Worm (Caenorhabditis elegans): Measurements from ENCODE around the gene pes-1.
A peak's percentile ranks its signal among the peaks of the same experiment; 100 is the strongest.

The pes-1 gene

DNA sequence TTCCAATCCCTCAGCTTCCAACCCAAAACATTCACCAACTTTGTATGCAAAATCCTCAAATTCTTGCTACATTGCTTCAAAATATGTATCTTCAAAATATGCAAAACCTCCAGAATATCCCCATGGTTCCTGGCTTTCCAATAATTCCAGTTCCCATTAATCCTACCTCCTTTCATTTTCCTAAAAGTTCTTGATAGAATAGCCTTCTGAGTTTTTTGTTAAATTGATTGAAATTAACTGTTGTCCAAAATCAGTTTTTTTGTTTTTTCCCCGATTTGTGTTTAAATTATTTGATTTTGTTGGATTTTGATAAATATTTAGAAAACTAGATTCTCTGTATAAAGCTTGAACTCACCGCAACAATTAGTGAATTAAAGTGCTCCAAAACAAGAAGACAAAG is 2.6 kb downstream of the pes-1 start:
- no peak for TF ChIP-seq tbx-9 (tag; optimal IDR thresholded peaks at IDR 0.05; ENCODE audit: borderline replicate concordance)
- TF ChIP-seq let-607 (tag; optimal IDR thresholded peaks at IDR 0.05): no peak
- TF ChIP-seq mxl-1 (tag; optimal IDR thresholded peaks at IDR 0.05): no peak
- TF ChIP-seq lin-54 (GFP tag; optimal IDR thresholded peaks at IDR 0.05): no peak
- no peak for TF ChIP-seq F23B12.7 (tag; optimal IDR thresholded peaks at IDR 0.05; ENCODE audit: insufficient read depth)
- TF ChIP-seq dpff-1 (tag; optimal IDR thresholded peaks at IDR 0.05): no peak
- TF ChIP-seq F39B2.1 (GFP tag; IDR thresholded peaks at IDR 0.05): no peak
- no peak for TF ChIP-seq unc-130 (GFP tag; optimal IDR thresholded peaks at IDR 0.05)
- TF ChIP-seq lin-35 (GFP tag; optimal IDR thresholded peaks at IDR 0.05): no peak
- TF ChIP-seq lsy-27 (tag; optimal IDR thresholded peaks at IDR 0.05; ENCODE audit: borderline replicate concordance, insufficient read depth): no peak
- no peak for TF ChIP-seq mel-28 (tag; optimal IDR thresholded peaks at IDR 0.05; ENCODE audit: borderline replicate concordance)
- TF ChIP-seq fkh-3 (tag; optimal IDR thresholded peaks at IDR 0.05): no peak
- no peak for TF ChIP-seq T26A5.8 (tag; optimal IDR thresholded peaks at IDR 0.05)
- TF ChIP-seq ccch-3 (GFP tag; optimal IDR thresholded peaks at IDR 0.05): no peak
- TF ChIP-seq ztf-6 (GFP tag; IDR thresholded peaks at IDR 0.05): no peak

DNA sequence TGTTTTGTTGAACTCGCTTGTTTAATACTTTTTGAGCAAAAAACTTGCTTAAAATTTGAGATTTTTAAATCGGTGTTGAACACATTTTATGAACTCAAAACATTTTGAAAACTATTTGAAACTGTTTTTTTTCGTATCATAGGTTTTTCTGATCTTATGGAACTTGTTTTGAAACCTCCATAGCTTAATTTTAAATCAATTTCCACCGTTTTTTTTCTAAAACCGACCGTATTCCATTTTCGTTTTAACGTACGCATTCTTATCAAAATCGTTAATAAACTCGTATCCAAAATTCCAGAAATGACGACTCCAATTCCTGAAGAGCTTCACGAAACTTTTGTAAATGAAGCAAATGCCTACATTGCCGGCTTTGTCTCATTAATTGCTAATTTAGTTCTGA is 5.8 kb downstream of the pes-1 start, which contains the start of gene srm-2:
srm-2 (plus strand) TSS at position 301 of the 400 bp plus-strand sequence.
- TF ChIP-seq somi-1 (GFP tag; optimal IDR thresholded peaks at IDR 0.05): no peak
- TF ChIP-seq hmg-1.2 (GFP tag; IDR thresholded peaks at IDR 0.05): no peak
- TF ChIP-seq hrde-1 (tag; optimal IDR thresholded peaks at IDR 0.05; ENCODE audit: borderline replicate concordance): no peak
- no peak for TF ChIP-seq mes-4 (tag; optimal IDR thresholded peaks at IDR 0.05)
- TF ChIP-seq lsl-1 (GFP tag; optimal IDR thresholded peaks at IDR 0.05): no peak
- TF ChIP-seq Y67H2A.10 (GFP tag; conservative IDR thresholded peaks at IDR 0.05): no peak
- no peak for TF ChIP-seq hmg-20 (GFP tag; IDR thresholded peaks at IDR 0.05)
- TF ChIP-seq D2030.7 (GFP tag; IDR thresholded peaks at IDR 0.05): no peak
- TF ChIP-seq F10E7.11 (tag; optimal IDR thresholded peaks at IDR 0.05): no peak
- TF ChIP-seq nhr-120 (GFP tag; IDR thresholded peaks at IDR 0.05): no peak
- no peak for TF ChIP-seq F49E8.2 (tag; optimal IDR thresholded peaks at IDR 0.05; ENCODE audit: insufficient read depth)

DNA sequence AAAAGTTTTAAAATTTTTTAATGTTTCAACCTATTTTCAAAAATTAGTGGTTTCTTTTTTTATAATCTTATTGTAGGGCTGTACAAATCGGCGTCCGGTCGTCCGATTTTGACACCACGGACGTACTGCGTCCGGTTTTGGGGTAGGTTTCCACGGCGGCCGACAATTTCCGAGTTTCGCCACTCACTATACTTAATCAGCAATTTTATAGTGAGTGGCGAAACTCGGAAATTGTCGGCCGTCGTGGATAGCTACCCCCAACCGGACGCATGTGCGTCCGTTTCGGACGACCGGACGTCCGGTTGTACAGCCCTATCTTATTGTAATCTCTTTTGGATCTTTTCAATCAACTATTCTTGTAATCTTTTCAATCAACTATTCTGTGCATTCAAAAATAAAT is 8.5 kb downstream of the pes-1 start:
- TF ChIP-seq snpc-4 (GFP tag; optimal IDR thresholded peaks at IDR 0.05): peak; percentile 62
- peak in 3 of 4 experiments; percentile 84 to 97 (median 92) for TF ChIP-seq snpc-4 (tag; optimal IDR thresholded peaks at IDR 0.05)
- TF ChIP-seq snpc-1.1 (tag; optimal IDR thresholded peaks at IDR 0.05; ENCODE audit: insufficient read depth): peak; percentile 83

DNA sequence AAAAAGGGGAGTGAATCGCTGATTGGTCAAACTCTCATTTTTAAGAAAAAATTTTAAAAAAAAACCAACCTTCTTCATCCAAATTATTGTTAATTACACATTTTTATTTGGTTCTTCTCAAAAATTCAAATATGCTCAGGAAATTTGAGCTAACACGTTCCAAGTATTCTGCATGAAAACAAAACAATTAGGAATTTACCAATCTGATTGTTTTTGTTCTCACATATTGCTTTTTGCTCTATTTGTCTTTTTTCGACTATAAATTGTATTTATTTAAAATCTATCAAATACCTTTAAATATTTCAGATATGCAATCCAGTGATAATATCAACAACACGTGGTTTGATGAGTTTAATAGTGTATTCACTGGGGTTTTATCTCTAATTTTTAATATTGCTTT is 9.7 kb downstream of the pes-1 start, which contains the start of gene srm-1:
srm-1 (plus strand) TSS at position 301 of the 400 bp plus-strand sequence.
- no peak for TF ChIP-seq him-1 (tag; optimal IDR thresholded peaks at IDR 0.05)

DNA sequence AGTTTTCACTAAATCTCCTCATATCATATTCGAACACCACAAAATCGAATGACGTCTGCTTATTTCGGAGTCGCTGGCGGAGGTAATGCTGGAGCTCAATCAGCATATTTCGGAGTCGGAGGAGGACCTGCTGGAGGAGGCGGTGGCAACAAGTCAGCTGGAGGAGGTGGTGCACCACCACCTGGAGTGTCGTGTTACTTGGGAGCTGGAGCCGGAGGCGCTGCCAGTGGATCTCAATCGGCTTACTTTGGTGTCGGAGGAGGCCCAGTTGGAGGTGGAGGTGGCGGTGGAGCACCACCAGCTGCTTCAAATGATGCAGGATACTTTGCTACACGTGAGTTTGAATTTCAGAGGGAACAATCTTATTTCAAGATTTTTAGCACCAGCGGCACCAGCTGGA is 13.9 kb downstream of the pes-1 start, which contains the start of gene ssq-4:
ssq-4 (plus strand) TSS at position 19 of the 400 bp plus-strand sequence.
- peak; percentile 75 for TF ChIP-seq egrh-3 (GFP tag; IDR thresholded peaks at IDR 0.05)
